2 fruit fly cellular contexts compared by ENCODE assay signal in the genomic region with DNA sequence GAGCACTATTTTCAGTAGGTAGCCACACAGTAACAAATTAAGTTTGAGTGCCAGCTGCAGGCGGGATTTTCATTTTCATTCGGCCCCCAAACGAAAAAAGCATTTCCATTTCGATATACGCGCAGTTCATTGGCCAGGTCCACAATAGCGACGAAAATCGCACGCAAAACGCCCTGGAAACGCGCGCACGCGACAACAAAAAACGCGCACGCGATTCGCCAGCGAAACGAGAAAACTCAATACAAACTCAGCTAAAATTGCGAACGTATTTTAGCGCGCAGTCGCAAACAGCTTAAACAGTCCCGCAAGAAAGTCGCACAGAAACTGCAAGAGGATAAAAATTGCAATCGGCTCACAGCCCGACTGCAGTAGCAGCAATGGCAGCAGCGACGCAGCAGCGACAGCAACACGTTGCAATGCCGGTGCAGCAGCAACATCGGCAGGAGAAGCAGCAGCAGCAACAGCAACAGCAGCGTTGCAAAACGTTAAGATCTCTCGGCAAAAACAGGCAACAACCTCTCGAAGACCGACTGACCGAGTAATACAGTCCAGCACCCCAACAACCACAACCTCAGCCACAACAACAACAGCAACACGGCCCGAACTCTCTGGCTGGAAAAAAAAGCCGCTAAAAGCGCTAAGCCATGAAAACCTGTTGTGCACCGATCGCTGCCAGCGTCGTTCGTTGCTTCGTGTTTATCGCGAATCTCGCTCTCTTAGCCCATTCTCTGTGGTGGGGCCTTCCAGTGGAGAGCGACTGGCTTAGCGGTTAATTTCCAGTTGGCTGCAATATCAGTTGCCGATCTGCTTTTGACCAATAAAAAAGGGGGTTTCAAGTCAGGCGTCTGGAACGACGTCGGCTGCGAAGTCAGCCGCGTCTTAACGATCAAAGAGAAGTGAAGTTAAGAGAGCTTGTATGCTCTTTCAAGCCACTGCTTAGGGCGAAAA.
TF ChIP-seq lines count a peak whose summit lies in the region.

A gene (minus strand): TSS at position 268 of the 948 bp plus-strand sequence.

TF ChIP-seq in whole organism, embryonic, 481 proteins besides CTCF, POLR2A, EP300 and RAD21 (continued from another document):
- TF ChIP-seq Ptx1 (GFP tag; IDR thresholded peaks at IDR 0.05; lab: Robert Waterston, UW) (no peak), vvl (GFP tag; IDR thresholded peaks at IDR 0.05; lab: Robert Waterston, UW) (0 out of 2 replicates have a peak, but pooled peaks have one; percentile 34), CG4707 (GFP tag; optimal IDR thresholded peaks at IDR 0.05; lab: Kevin White, UChicago) (no peak), CG8359 (GFP tag; optimal IDR thresholded peaks at IDR 0.05; lab: Kevin White, UChicago; ENCODE audit: borderline replicate concordance) (peak; percentile 99), CG6854 (GFP tag; optimal IDR thresholded peaks at IDR 0.05; lab: Kevin White, UChicago) (no peak), oc (tag; optimal IDR thresholded peaks at IDR 0.05; lab: Kevin White, UChicago) (peak; percentile 49), Adf1 (GFP tag; IDR thresholded peaks at IDR 0.05; lab: Robert Waterston, UW) (peak; percentile 62; the same call in 1 of the 2 replicates), CG4360 (GFP tag; IDR thresholded peaks at IDR 0.05; lab: Robert Waterston, UW) (peak; percentile 62), Gsc (GFP tag; IDR thresholded peaks at IDR 0.05; lab: Robert Waterston, UW) (no peak), Blimp-1 (GFP tag; optimal IDR thresholded peaks at IDR 0.05; lab: Kevin White, UChicago) (peak; percentile 20), CG16813 (GFP tag; IDR thresholded peaks at IDR 0.05; lab: Robert Waterston, UW; ENCODE audit: partially characterized antibody) (no peak)

TF ChIP-seq in whole organism, prepupa, 60 proteins besides CTCF, POLR2A, EP300 and RAD21 (continued from another document):
- no peak for TF ChIP-seq CG10669 (GFP tag; optimal IDR thresholded peaks at IDR 0.05; lab: Kevin White, UChicago)
- no peak for TF ChIP-seq CG8319 (GFP tag; optimal IDR thresholded peaks at IDR 0.05; lab: Kevin White, UChicago)
- 0 out of 3 replicates have a peak, but pooled peaks have one; percentile 12 for TF ChIP-seq eg (GFP tag; IDR thresholded peaks at IDR 0.05; lab: Robert Waterston, UW)
- no peak for TF ChIP-seq svp (GFP tag; lab: Kevin White, UChicago)
- TF ChIP-seq CG9139 (GFP tag; optimal IDR thresholded peaks at IDR 0.05; lab: Kevin White, UChicago), result peak; percentile 14
- TF ChIP-seq Met (GFP tag; optimal IDR thresholded peaks at IDR 0.05; lab: Kevin White, UChicago), result no peak
